Worm (Caenorhabditis elegans): ENCODE measurements around the gene C39B5.2.

The C39B5.2 gene

ce11 chrIII:2219408-2219807 lies 15.3 kb upstream of the C39B5.2 start, which contains the start of gene fbxa-12:
Gene fbxa-12, plus strand, starts transcription at chrIII:2219708.
- no peak for TF ChIP-seq nhr-23 (tag; optimal IDR thresholded peaks at IDR 0.05)
- no peak for TF ChIP-seq hmg-11 (tag; optimal IDR thresholded peaks at IDR 0.05)
- TF ChIP-seq elt-1 (tag; optimal IDR thresholded peaks at IDR 0.05) = no peak
- TF ChIP-seq tbx-2 (tag; optimal IDR thresholded peaks at IDR 0.05) = no peak
- no peak for TF ChIP-seq fos-1 (tag; optimal IDR thresholded peaks at IDR 0.05)
- no peak for TF ChIP-seq pha-4 (tag; optimal IDR thresholded peaks at IDR 0.05)
- no peak for TF ChIP-seq nhr-12 (tag; optimal IDR thresholded peaks at IDR 0.05)
- no peak for TF ChIP-seq unc-62 (GFP tag; optimal IDR thresholded peaks at IDR 0.05)
- TF ChIP-seq daf-12 (tag; optimal IDR thresholded peaks at IDR 0.05) = no peak
- TF ChIP-seq snpc-4 (tag; optimal IDR thresholded peaks at IDR 0.05) = no peak
- TF ChIP-seq mml-1 (tag; optimal IDR thresholded peaks at IDR 0.05) = no peak
- no peak for TF ChIP-seq ceh-16 (tag; optimal IDR thresholded peaks at IDR 0.05)
- TF ChIP-seq ceh-82 (tag; optimal IDR thresholded peaks at IDR 0.05) = no peak

ce11 chrIII:2223932-2224331 lies 10.8 kb upstream of the C39B5.2 start, which contains the start of gene srd-65:
Gene srd-65, minus strand, starts transcription at chrIII:2224032.
- no peak for TF ChIP-seq unc-62 (GFP tag; optimal IDR thresholded peaks at IDR 0.05)
- no peak for TF ChIP-seq nhr-25 (tag; optimal IDR thresholded peaks at IDR 0.05)
- TF ChIP-seq nhr-237 (tag; optimal IDR thresholded peaks at IDR 0.05) = no peak
- no peak for TF ChIP-seq lsy-12 (tag; optimal IDR thresholded peaks at IDR 0.05)
- no peak for TF ChIP-seq daf-12 (tag; optimal IDR thresholded peaks at IDR 0.05)
- no peak for TF ChIP-seq nhr-43 (tag; optimal IDR thresholded peaks at IDR 0.05; ENCODE audit: poor library complexity, severe bottlenecking)

ce11 chrIII:2224478-2224877 lies 10.2 kb upstream of the C39B5.2 start, which contains the start of gene fbxa-38:
Gene fbxa-38, plus strand, starts transcription at chrIII:2224672.
- TF ChIP-seq ztf-4 (tag; optimal IDR thresholded peaks at IDR 0.05) = no peak
- TF ChIP-seq nhr-76 (tag; optimal IDR thresholded peaks at IDR 0.05) = no peak
- no peak for TF ChIP-seq nhr-12 (tag; optimal IDR thresholded peaks at IDR 0.05)
- no peak for TF ChIP-seq nhr-67 (tag; optimal IDR thresholded peaks at IDR 0.05)

- no peak for TF ChIP-seq nfya-1 (tag; optimal IDR thresholded peaks at IDR 0.05; ENCODE audit: insufficient read depth)
- no peak for TF ChIP-seq ceh-28 (tag; optimal IDR thresholded peaks at IDR 0.05)
- no peak for TF ChIP-seq elt-3 (tag; optimal IDR thresholded peaks at IDR 0.05)
- TF ChIP-seq ceh-16 (tag; optimal IDR thresholded peaks at IDR 0.05) = no peak
- no peak for TF ChIP-seq hmg-11 (tag; optimal IDR thresholded peaks at IDR 0.05)
- TF ChIP-seq unc-62 (GFP tag; optimal IDR thresholded peaks at IDR 0.05) = no peak
- TF ChIP-seq eor-1 (tag; optimal IDR thresholded peaks at IDR 0.05) = no peak
- no peak for TF ChIP-seq lsy-12 (tag; optimal IDR thresholded peaks at IDR 0.05)
- TF ChIP-seq lin-15B (tag; optimal IDR thresholded peaks at IDR 0.05) = no peak
- no peak for TF ChIP-seq fkh-10 (GFP tag; optimal IDR thresholded peaks at IDR 0.05)
- TF ChIP-seq sea-2 (GFP tag; optimal IDR thresholded peaks at IDR 0.05) = no peak
- TF ChIP-seq zag-1 (tag; optimal IDR thresholded peaks at IDR 0.05) = no peak
- TF ChIP-seq egl-27 (tag; optimal IDR thresholded peaks at IDR 0.05) = no peak
- no peak for TF ChIP-seq nhr-76 (tag; optimal IDR thresholded peaks at IDR 0.05)
- no peak for TF ChIP-seq ZK546.5 (tag; optimal IDR thresholded peaks at IDR 0.05)
- TF ChIP-seq lin-39 (tag; optimal IDR thresholded peaks at IDR 0.05) = no peak
- no peak for TF ChIP-seq jun-1 (tag; optimal IDR thresholded peaks at IDR 0.05)
- TF ChIP-seq elt-2 (tag; optimal IDR thresholded peaks at IDR 0.05) = no peak
- no peak for TF ChIP-seq nhr-43 (tag; optimal IDR thresholded peaks at IDR 0.05; ENCODE audit: poor library complexity, severe bottlenecking)
- TF ChIP-seq snpc-4 (tag; optimal IDR thresholded peaks at IDR 0.05) = no peak
Measured at ce11 chrIII:2227407-2227806, 7.3 kb upstream of the C39B5.2 start, which contains the start of gene fbxa-62. Gene fbxa-62, plus strand, starts transcription at chrIII:2227707.

- TF ChIP-seq ceh-28 (tag; optimal IDR thresholded peaks at IDR 0.05) (no peak), elt-1 (tag; optimal IDR thresholded peaks at IDR 0.05) (no peak), snpc-4 (tag; optimal IDR thresholded peaks at IDR 0.05) (no peak), ama-1 (optimal IDR thresholded peaks at IDR 0.05) (no peak), ceh-82 (tag; optimal IDR thresholded peaks at IDR 0.05) (no peak), elt-2 (tag; optimal IDR thresholded peaks at IDR 0.05) (no peak), nhr-67 (tag; optimal IDR thresholded peaks at IDR 0.05) (no peak), daf-12 (tag; optimal IDR thresholded peaks at IDR 0.05) (no peak), hmg-11 (tag; optimal IDR thresholded peaks at IDR 0.05) (no peak), ztf-4 (tag; optimal IDR thresholded peaks at IDR 0.05) (no peak), eor-1 (tag; optimal IDR thresholded peaks at IDR 0.05) (no peak), nhr-237 (tag; optimal IDR thresholded peaks at IDR 0.05) (no peak), fkh-10 (GFP tag; optimal IDR thresholded peaks at IDR 0.05) (no peak)
Measured at ce11 chrIII:2232360-2232759, 2.3 kb upstream of the C39B5.2 start, which contains the start of gene fbxa-47. Gene fbxa-47, minus strand, starts transcription at chrIII:2232460.

All from whole organism, L3 larva.